Worm (Caenorhabditis elegans) whole organism, midembryonic: ENCODE results near the gene swan-2.

Experiments
- T22C8.4 ChIP-seq: fragments of 200-800 bp; sonication (Bioruptor generic); IDR thresholded peaks from 2 replicates; pipeline ENCODE4 v1.3.6; 2022; ENCODE audit warnings: missing genetic modification characterization, missing compliant biosample characterization
- cog-1 ChIP-seq: sonication (generic microtip); optimal IDR thresholded peaks from 2 replicates; lab custom pipeline; 2016; ENCODE audit warnings: missing genetic modification characterization, missing compliant biosample characterization
- flt-1 ChIP-seq: fragments of 200-800 bp; sonication (Bioruptor generic); IDR thresholded peaks from 2 replicates; pipeline ENCODE4 v1.3.6; 2022; ENCODE audit warnings: missing genetic modification characterization, missing compliant biosample characterization
- klf-2 ChIP-seq: fragments of 200-800 bp; sonication (Bioruptor generic); conservative IDR thresholded peaks from 2 replicates; pipeline ENCODE4 v1.3.6; 2022; ENCODE audit warnings: missing genetic modification reagents, missing genetic modification characterization, missing compliant biosample characterization
- med-1 ChIP-seq: sonication (generic microtip); optimal IDR thresholded peaks from 2 replicates; lab custom pipeline; 2017; ENCODE audit warnings: missing genetic modification characterization, mild to moderate bottlenecking, missing compliant biosample characterization, antibody characterized with exemption, missing genetic modification reagents; ENCODE audit not compliant: insufficient read depth
- ref-1 ChIP-seq: fragments of 200-800 bp; sonication (Bioruptor generic); conservative IDR thresholded peaks from 2 replicates; pipeline ENCODE4 v1.3.6; 2022; ENCODE audit warnings: missing genetic modification reagents, missing genetic modification characterization, missing compliant biosample characterization
- tab-1 ChIP-seq: fragments of 200-800 bp; sonication (Bioruptor generic); IDR thresholded peaks from 2 replicates; pipeline ENCODE4 v1.3.6; 2022; ENCODE audit warnings: missing genetic modification characterization, missing compliant biosample characterization
- ztf-23 ChIP-seq: fragments of 200-800 bp; sonication (Bioruptor generic); IDR thresholded peaks from 2 replicates; pipeline ENCODE4 v1.3.6; 2022; ENCODE audit warnings: missing genetic modification reagents, missing genetic modification characterization, missing compliant biosample characterization
- ztf-29 ChIP-seq: fragments of 200-800 bp; sonication (Bioruptor generic); IDR thresholded peaks from 2 replicates; pipeline ENCODE4 v1.3.6; 2022; ENCODE audit warnings: missing genetic modification reagents, missing genetic modification characterization, missing compliant biosample characterization

The swan-2 gene

DNA sequence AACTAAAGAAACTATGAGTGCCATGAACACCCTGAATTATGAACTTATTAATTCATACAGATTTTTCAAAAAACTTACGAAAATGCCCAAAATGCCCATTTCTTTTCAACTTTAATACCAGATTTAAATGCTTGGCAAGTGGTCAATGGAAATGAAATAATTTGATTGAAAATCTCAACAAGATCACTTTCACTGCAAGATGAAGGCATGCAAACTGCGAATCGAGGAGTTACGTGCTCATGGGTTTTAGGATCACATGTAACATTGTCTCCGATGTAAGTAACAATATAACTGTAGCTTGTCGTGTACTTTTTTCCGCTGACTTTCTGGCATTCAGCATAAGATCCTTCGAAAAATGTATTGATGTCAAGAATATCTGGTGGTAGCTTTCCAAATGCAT is 23.2 kb downstream of the swan-2 start:
- no peak for TF ChIP-seq med-1 (GFP tag; lab: Kevin White, UChicago)
- TF ChIP-seq tab-1 (GFP tag; lab: Robert Waterston, UW): no peak
- no peak for TF ChIP-seq ztf-29
- TF ChIP-seq ztf-23 (GFP tag; lab: Robert Waterston, UW): no peak

ce11 chrV:13777857-13778256 is 26.2 kb downstream of the swan-2 start, which contains the start of gene F53C11.9:
Gene F53C11.9 (plus strand): TSS chrV:13778015.
- no peak for TF ChIP-seq cog-1 (tag; lab: Kevin White, UChicago)
- no peak for TF ChIP-seq flt-1 (GFP tag; lab: Robert Waterston, UW)
- no peak for TF ChIP-seq ref-1
- no peak for TF ChIP-seq med-1 (GFP tag; lab: Kevin White, UChicago)
- TF ChIP-seq klf-2 (GFP tag; lab: Robert Waterston, UW): no peak
- TF ChIP-seq ztf-23 (GFP tag; lab: Robert Waterston, UW): no peak
- TF ChIP-seq ztf-29: no peak
- TF ChIP-seq tab-1 (GFP tag; lab: Robert Waterston, UW): no peak
- no peak for TF ChIP-seq T22C8.4 (GFP tag; lab: Robert Waterston, UW)

DNA sequence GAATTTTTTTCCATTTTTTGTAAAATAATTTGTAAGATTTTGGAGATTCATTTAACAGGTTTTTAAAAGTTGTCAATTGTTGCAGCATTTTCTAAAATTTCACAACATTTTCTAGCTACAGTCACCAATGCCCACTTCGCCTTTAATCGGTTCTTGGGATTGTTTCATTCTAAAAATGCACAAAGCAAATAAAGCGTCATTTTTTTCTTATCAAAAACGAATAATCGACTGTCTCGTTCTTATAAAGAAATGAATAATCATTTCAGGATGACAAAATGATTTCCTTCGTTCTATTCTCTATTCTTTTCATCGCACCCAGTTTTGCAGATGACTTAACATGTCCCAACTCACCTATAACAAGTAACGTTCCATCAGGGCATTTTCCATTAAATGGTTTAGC is 28.6 kb downstream of the swan-2 start, which contains the start of gene F53C11.1:
F53C11.1 (plus strand) TSS at position 268 of the 400 bp plus-strand sequence.
- TF ChIP-seq T22C8.4 (GFP tag; lab: Robert Waterston, UW) (no peak), ref-1 (no peak), klf-2 (GFP tag; lab: Robert Waterston, UW) (no peak), med-1 (GFP tag; lab: Kevin White, UChicago) (no peak), tab-1 (GFP tag; lab: Robert Waterston, UW) (no peak), ztf-23 (GFP tag; lab: Robert Waterston, UW) (no peak), ztf-29 (no peak), cog-1 (tag; lab: Kevin White, UChicago) (no peak), flt-1 (GFP tag; lab: Robert Waterston, UW) (no peak)

ce11 chrV:13771209-13771608 is 32.9 kb downstream of the swan-2 start, which contains the start of gene F20G2.5:
Gene F20G2.5 (plus strand): TSS chrV:13771509.
- TF ChIP-seq T22C8.4 (GFP tag; lab: Robert Waterston, UW): no peak
- no peak for TF ChIP-seq cog-1 (tag; lab: Kevin White, UChicago)
- TF ChIP-seq flt-1 (GFP tag; lab: Robert Waterston, UW): no peak
- no peak for TF ChIP-seq ztf-23 (GFP tag; lab: Robert Waterston, UW)
- TF ChIP-seq tab-1 (GFP tag; lab: Robert Waterston, UW): no peak
- TF ChIP-seq klf-2 (GFP tag; lab: Robert Waterston, UW): no peak
- TF ChIP-seq med-1 (GFP tag; lab: Kevin White, UChicago): no peak

- TF ChIP-seq tab-1 (GFP tag; lab: Robert Waterston, UW) (no peak), klf-2 (GFP tag; lab: Robert Waterston, UW) (no peak), ztf-29 (no peak), T22C8.4 (GFP tag; lab: Robert Waterston, UW) (no peak), flt-1 (GFP tag; lab: Robert Waterston, UW) (no peak), ref-1 (no peak)
Measured at ce11 chrV:13768941-13769436, 35.1 kb downstream of the swan-2 start, which contains the start of gene nas-24. Gene nas-24 (plus strand): TSS chrV:13769386.

DNA sequence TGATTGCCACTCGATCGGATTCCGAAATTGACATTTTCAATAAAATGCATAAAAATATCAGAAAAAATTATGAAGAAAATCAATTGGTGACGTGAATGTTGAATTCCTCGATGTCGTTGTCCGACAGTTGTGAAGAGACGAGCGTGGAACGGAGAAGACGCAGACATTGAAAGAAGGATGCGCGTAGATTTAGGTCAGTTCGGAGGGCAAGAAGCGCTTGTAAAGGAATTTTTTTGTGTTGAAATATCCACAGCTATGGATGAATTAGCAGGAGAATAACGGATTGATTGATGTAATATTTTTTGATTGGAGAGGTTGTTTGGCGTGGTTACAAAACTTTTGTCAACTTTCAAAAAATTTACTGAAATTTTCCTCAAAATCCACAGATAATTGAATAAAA is 35.7 kb downstream of the swan-2 start, which contains the start of gene F20G2.3:
F20G2.3 (minus strand) TSS at position 101 of the 400 bp plus-strand sequence.
- TF ChIP-seq cog-1 (tag; lab: Kevin White, UChicago): no peak
- no peak for TF ChIP-seq ztf-29
- TF ChIP-seq ref-1: no peak
- no peak for TF ChIP-seq ztf-23 (GFP tag; lab: Robert Waterston, UW)
- TF ChIP-seq med-1 (GFP tag; lab: Kevin White, UChicago): no peak
- TF ChIP-seq T22C8.4 (GFP tag; lab: Robert Waterston, UW): no peak
- TF ChIP-seq klf-2 (GFP tag; lab: Robert Waterston, UW): no peak
- no peak for TF ChIP-seq tab-1 (GFP tag; lab: Robert Waterston, UW)
- no peak for TF ChIP-seq flt-1 (GFP tag; lab: Robert Waterston, UW)

- TF ChIP-seq klf-2 (GFP tag; lab: Robert Waterston, UW) (no peak), ref-1 (no peak), cog-1 (tag; lab: Kevin White, UChicago) (no peak), T22C8.4 (GFP tag; lab: Robert Waterston, UW) (no peak), flt-1 (GFP tag; lab: Robert Waterston, UW) (no peak), ztf-29 (no peak), med-1 (GFP tag; lab: Kevin White, UChicago) (no peak)
Measured at ce11 chrV:13763723-13764122, 40.4 kb downstream of the swan-2 start.

DNA sequence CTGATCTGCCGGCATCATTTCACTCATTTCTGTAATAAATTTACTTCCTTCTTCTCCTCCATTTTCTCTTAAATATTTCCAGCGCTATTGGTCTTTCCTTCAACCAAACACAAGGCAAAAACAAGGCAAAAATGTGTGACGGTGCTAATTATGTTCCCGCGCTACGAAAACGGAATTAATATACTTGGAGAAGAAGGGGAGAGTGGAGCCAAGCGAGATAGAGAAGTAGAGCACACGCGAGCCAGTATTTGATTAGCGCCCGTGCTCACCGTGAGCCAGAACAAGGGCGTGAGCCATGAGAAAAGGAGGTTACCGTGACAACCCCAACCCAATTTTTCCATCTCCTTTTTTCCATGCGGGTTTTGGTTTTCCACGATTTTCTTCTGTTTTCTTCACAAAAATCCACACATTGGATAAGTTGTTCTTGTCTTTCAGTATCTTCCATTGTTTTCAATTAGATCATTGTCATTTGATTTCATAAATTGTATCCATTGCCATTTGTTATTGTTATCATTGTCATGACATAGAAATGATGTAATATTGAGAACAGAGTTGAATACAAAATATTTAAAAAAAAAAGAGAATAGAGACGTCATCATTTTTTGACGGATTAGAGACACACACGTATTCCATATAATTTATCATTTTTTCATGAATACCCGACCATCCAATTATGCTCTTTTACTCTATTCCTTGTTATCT is 41.5 kb downstream of the swan-2 start, which contains the start of gene F20G2.6:
F20G2.6 (plus strand) TSS at position 652 of the 702 bp plus-strand sequence.
- TF ChIP-seq flt-1 (GFP tag; lab: Robert Waterston, UW) (no peak), cog-1 (tag; lab: Kevin White, UChicago) (no peak), klf-2 (GFP tag; lab: Robert Waterston, UW) (no peak), ref-1 (no peak), ztf-29 (no peak), T22C8.4 (GFP tag; lab: Robert Waterston, UW) (no peak), med-1 (GFP tag; lab: Kevin White, UChicago) (no peak), ztf-23 (GFP tag; lab: Robert Waterston, UW) (no peak), tab-1 (GFP tag; lab: Robert Waterston, UW) (no peak)

- TF ChIP-seq klf-2 (GFP tag; lab: Robert Waterston, UW): no peak
- no peak for TF ChIP-seq flt-1 (GFP tag; lab: Robert Waterston, UW)
- TF ChIP-seq ztf-29: no peak
- TF ChIP-seq cog-1 (tag; lab: Kevin White, UChicago): no peak
- TF ChIP-seq ref-1: no peak
- no peak for TF ChIP-seq tab-1 (GFP tag; lab: Robert Waterston, UW)
- TF ChIP-seq ztf-23 (GFP tag; lab: Robert Waterston, UW): no peak
- no peak for TF ChIP-seq med-1 (GFP tag; lab: Kevin White, UChicago)
- no peak for TF ChIP-seq T22C8.4 (GFP tag; lab: Robert Waterston, UW)
Measured at ce11 chrV:13757349-13757748, 46.7 kb downstream of the swan-2 start.
